Fruit fly (Drosophila melanogaster): ENCODE results near the gene Mps1.

Mps1 gene

DNA sequence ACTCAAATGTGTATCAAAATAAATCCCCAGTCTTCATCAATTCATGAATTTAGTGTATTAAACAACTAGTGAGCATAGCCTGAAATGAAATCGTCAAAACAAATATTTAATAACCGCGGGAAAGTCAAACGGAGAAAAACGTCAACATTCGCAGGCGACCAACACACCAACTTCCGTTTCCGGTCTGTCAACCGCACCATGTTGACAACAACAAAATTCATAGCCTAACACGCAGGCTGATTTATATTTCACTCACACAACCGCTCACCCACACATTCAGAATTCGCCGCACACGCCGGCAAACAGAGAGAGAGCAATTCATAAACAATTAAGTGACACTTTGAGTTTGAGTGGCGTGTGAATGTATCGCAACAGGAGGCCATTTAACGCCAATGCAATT lies 16.0 kb upstream of the Mps1 start (continued):
- TF ChIP-seq B-H1 (GFP tag; IDR thresholded peaks at IDR 0.05) = no peak
- TF ChIP-seq twi (tag; optimal IDR thresholded peaks at IDR 0.05) = peak; percentile 2
- TF ChIP-seq CG15479 (GFP tag; optimal IDR thresholded peaks at IDR 0.05) = peak; percentile 7
- TF ChIP-seq Elba2 (GFP tag; optimal IDR thresholded peaks at IDR 0.05) = no peak
- TF ChIP-seq CG12942 (GFP tag; optimal IDR thresholded peaks at IDR 0.05) = no peak
- peak; percentile 7 for TF ChIP-seq sqz (GFP tag; optimal IDR thresholded peaks at IDR 0.05)
- TF ChIP-seq CG12155 (GFP tag; optimal IDR thresholded peaks at IDR 0.05) = no peak
- no peak for TF ChIP-seq Dad (GFP tag; optimal IDR thresholded peaks at IDR 0.05)
- peak; percentile 67 for TF ChIP-seq chm (GFP tag; IDR thresholded peaks at IDR 0.05)
- TF ChIP-seq CG18764 (GFP tag; optimal IDR thresholded peaks at IDR 0.05) = no peak
- TF ChIP-seq tap (tag; optimal IDR thresholded peaks at IDR 0.05) = peak; percentile 2
- no peak for TF ChIP-seq Hr39 (optimal IDR thresholded peaks at IDR 0.05)
- 0 out of 2 replicates have a peak, but pooled peaks have one; percentile 43 for TF ChIP-seq sens-2 (GFP tag; IDR thresholded peaks at IDR 0.05)
- no peak for TF ChIP-seq HLH4C (GFP tag; IDR thresholded peaks at IDR 0.05; ENCODE audit: partially characterized antibody)
- peak; percentile 44 for TF ChIP-seq CrebB (tag; optimal IDR thresholded peaks at IDR 0.05)
- no peak for TF ChIP-seq CG18619 (GFP tag; optimal IDR thresholded peaks at IDR 0.05)
- no peak for TF ChIP-seq pum (GFP tag; optimal IDR thresholded peaks at IDR 0.05)
- no peak for TF ChIP-seq CG43689 (GFP tag; IDR thresholded peaks at IDR 0.05)
- peak; percentile 28 for TF ChIP-seq CG14710 (tag; optimal IDR thresholded peaks at IDR 0.05)
- TF ChIP-seq CG31388 (GFP tag; optimal IDR thresholded peaks at IDR 0.05) = no peak
- peak; percentile 63 for TF ChIP-seq odd (GFP tag; optimal IDR thresholded peaks at IDR 0.05)
- no peak for TF ChIP-seq B-H2 (GFP tag; optimal IDR thresholded peaks at IDR 0.05)
- TF ChIP-seq CG14050 (GFP tag; IDR thresholded peaks at IDR 0.05) = no peak
- TF ChIP-seq cato (GFP tag; optimal IDR thresholded peaks at IDR 0.05; ENCODE audit: borderline replicate concordance) = no peak
- no peak for TF ChIP-seq slp2 (GFP tag; optimal IDR thresholded peaks at IDR 0.05)
- TF ChIP-seq Dp (GFP tag; optimal IDR thresholded peaks at IDR 0.05) = no peak
- TF ChIP-seq CG10543 (GFP tag; optimal IDR thresholded peaks at IDR 0.05) = no peak
- TF ChIP-seq croc (GFP tag; conservative IDR thresholded peaks at IDR 0.05) = no peak
- no peak for TF ChIP-seq CG9932 (GFP tag; IDR thresholded peaks at IDR 0.05)
- peak; percentile 33 for TF ChIP-seq CoRest (tag; optimal IDR thresholded peaks at IDR 0.05)
- no peak for TF ChIP-seq Hr78 (GFP tag; optimal IDR thresholded peaks at IDR 0.05)
- TF ChIP-seq CG3847 (GFP tag; IDR thresholded peaks at IDR 0.05) = no peak
- no peak for TF ChIP-seq HmgD (GFP tag; optimal IDR thresholded peaks at IDR 0.05)
- TF ChIP-seq CG2889 (GFP tag; IDR thresholded peaks at IDR 0.05) = no peak
- TF ChIP-seq maf-S (GFP tag; optimal IDR thresholded peaks at IDR 0.05) = no peak
- peak; percentile 22 for TF ChIP-seq CG9727 (GFP tag; optimal IDR thresholded peaks at IDR 0.05)
- TF ChIP-seq CG1603 (tag; optimal IDR thresholded peaks at IDR 0.05) = peak; percentile 56
- no peak for TF ChIP-seq nmo (GFP tag; optimal IDR thresholded peaks at IDR 0.05)
- TF ChIP-seq corto (GFP tag; optimal IDR thresholded peaks at IDR 0.05) = no peak
- TF ChIP-seq dati (GFP tag; IDR thresholded peaks at IDR 0.05) = no peak
- no peak for TF ChIP-seq CG4328 (GFP tag; optimal IDR thresholded peaks at IDR 0.05)
- TF ChIP-seq Hsf (GFP tag; optimal IDR thresholded peaks at IDR 0.05) = no peak
- TF ChIP-seq CG6689 (GFP tag; IDR thresholded peaks at IDR 0.05) = no peak
- TF ChIP-seq CG7357 (GFP tag; IDR thresholded peaks at IDR 0.05) = no peak
- TF ChIP-seq CG7372 (GFP tag; IDR thresholded peaks at IDR 0.05) = no peak
- TF ChIP-seq Ada2b (GFP tag; IDR thresholded peaks at IDR 0.05) = no peak
- TF ChIP-seq CG7556 (GFP tag; optimal IDR thresholded peaks at IDR 0.05) = no peak
- no peak for TF ChIP-seq CG16863 (GFP tag; optimal IDR thresholded peaks at IDR 0.05)
- no peak for TF ChIP-seq CG9876 (GFP tag; optimal IDR thresholded peaks at IDR 0.05)
- TF ChIP-seq knrl (GFP tag; IDR thresholded peaks at IDR 0.05; ENCODE audit: partially characterized antibody) = no peak
- peak; percentile 44 for TF ChIP-seq onecut (GFP tag; IDR thresholded peaks at IDR 0.05)
- no peak for TF ChIP-seq usp (GFP tag; optimal IDR thresholded peaks at IDR 0.05)
- peak; percentile 15 for TF ChIP-seq ewg (GFP tag; optimal IDR thresholded peaks at IDR 0.05)
